Fruit fly (Drosophila melanogaster): ENCODE data around the gene I-t.

Gene I-t

DNA sequence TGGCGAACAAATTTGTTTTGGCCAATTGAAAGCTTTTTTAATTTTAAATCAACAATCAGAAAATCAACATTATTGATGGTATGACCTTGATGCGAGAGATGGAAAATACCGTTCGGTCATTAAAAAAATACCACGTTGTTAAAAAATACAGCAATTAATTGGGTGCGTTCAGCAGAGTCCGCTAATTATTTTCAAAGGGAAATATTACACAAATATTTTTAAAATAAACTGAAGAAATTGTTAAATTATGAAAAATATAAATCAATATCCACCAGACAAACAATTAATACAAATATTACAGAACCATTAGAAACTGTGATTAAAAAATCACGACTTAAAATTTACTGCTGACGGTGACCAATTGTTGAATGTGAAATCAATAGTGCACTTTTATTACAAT, 25.8 kb upstream of the I-t start, which contains the start of gene CG18476 (continued):
- TF ChIP-seq CG33213 (GFP tag; optimal IDR thresholded peaks at IDR 0.05) (peak; percentile 45), lmd (GFP tag; IDR thresholded peaks at IDR 0.05) (peak; percentile 96), pzg (GFP tag; optimal IDR thresholded peaks at IDR 0.05) (peak; percentile 45), CG11093 (GFP tag; IDR thresholded peaks at IDR 0.05) (peak; percentile 86), CG8765 (GFP tag; IDR thresholded peaks at IDR 0.05) (peak; percentile 82), tll (GFP tag; optimal IDR thresholded peaks at IDR 0.05) (no peak), slou (GFP tag; optimal IDR thresholded peaks at IDR 0.05) (peak; percentile 55), yki (optimal IDR thresholded peaks at IDR 0.05) (no peak), Antp (GFP tag; optimal IDR thresholded peaks at IDR 0.05) (peak; percentile 36), CG14710 (tag; optimal IDR thresholded peaks at IDR 0.05) (peak; percentile 94), vfl (GFP tag; optimal IDR thresholded peaks at IDR 0.05) (peak; percentile 69), Sox100B (GFP tag; optimal IDR thresholded peaks at IDR 0.05) (peak; percentile 90), Dip2 (GFP tag; IDR thresholded peaks at IDR 0.05) (no peak; the same call in 1 of the 2 replicates), Meics (GFP tag; optimal IDR thresholded peaks at IDR 0.05) (peak; percentile 90), peb (GFP tag; IDR thresholded peaks at IDR 0.05) (peak; percentile 83), ATbp (GFP tag; optimal IDR thresholded peaks at IDR 0.05) (peak; percentile 78), Bdp1 (GFP tag; optimal IDR thresholded peaks at IDR 0.05) (peak; percentile 29), Blimp-1 (GFP tag; optimal IDR thresholded peaks at IDR 0.05) (peak; percentile 92), usp (GFP tag; optimal IDR thresholded peaks at IDR 0.05) (no peak), gem (tag; optimal IDR thresholded peaks at IDR 0.05) (peak; percentile 97), Dek (tag; optimal IDR thresholded peaks at IDR 0.05) (peak; percentile 94), CG9437 (GFP tag; optimal IDR thresholded peaks at IDR 0.05) (peak; percentile 82), CG7839 (tag; optimal IDR thresholded peaks at IDR 0.05) (peak; percentile 96), run (tag; optimal IDR thresholded peaks at IDR 0.05) (peak; percentile 81), CG6272 (GFP tag; IDR thresholded peaks at IDR 0.05) (peak; percentile 93), BtbVII (GFP tag; optimal IDR thresholded peaks at IDR 0.05) (peak; percentile 69), CG15011 (GFP tag; optimal IDR thresholded peaks at IDR 0.05) (peak; percentile 76), Asciz (GFP tag; optimal IDR thresholded peaks at IDR 0.05) (peak; percentile 90), mirr (GFP tag; optimal IDR thresholded peaks at IDR 0.05) (peak; percentile 60), pho (GFP tag; optimal IDR thresholded peaks at IDR 0.05) (peak; percentile 78), CG17385 (GFP tag; optimal IDR thresholded peaks at IDR 0.05) (peak; percentile 84), CG4707 (GFP tag; optimal IDR thresholded peaks at IDR 0.05) (peak; percentile 17), tio (GFP tag; optimal IDR thresholded peaks at IDR 0.05) (no peak), CG7745 (tag; optimal IDR thresholded peaks at IDR 0.05) (no peak), Drgx (GFP tag; IDR thresholded peaks at IDR 0.05) (peak; percentile 95), CG7786 (GFP tag; optimal IDR thresholded peaks at IDR 0.05) (peak; percentile 61), Elba2 (GFP tag; optimal IDR thresholded peaks at IDR 0.05) (peak; percentile 38), CG8359 (GFP tag; optimal IDR thresholded peaks at IDR 0.05; ENCODE audit: borderline replicate concordance) (peak; percentile 73), CG7372 (GFP tag; IDR thresholded peaks at IDR 0.05) (peak; percentile 95), cato (GFP tag; optimal IDR thresholded peaks at IDR 0.05; ENCODE audit: borderline replicate concordance) (peak; percentile 55), amos (GFP tag; IDR thresholded peaks at IDR 0.05; ENCODE audit: partially characterized antibody) (no peak), Lhr (GFP tag; optimal IDR thresholded peaks at IDR 0.05) (peak; percentile 64), CG18476 (GFP tag; optimal IDR thresholded peaks at IDR 0.05) (peak; percentile 95), Nf-YC (tag; optimal IDR thresholded peaks at IDR 0.05) (peak; percentile 84), mam (GFP tag; optimal IDR thresholded peaks at IDR 0.05) (peak; percentile 80), CG10959 (GFP tag; IDR thresholded peaks at IDR 0.05) (peak; percentile 75), CG6683 (GFP tag; optimal IDR thresholded peaks at IDR 0.05) (peak; percentile 73), Vsx1 (GFP tag; optimal IDR thresholded peaks at IDR 0.05) (peak; percentile 83), hb (GFP tag; IDR thresholded peaks at IDR 0.05; ENCODE audit: partially characterized antibody) (no peak), CG32532 (GFP tag; IDR thresholded peaks at IDR 0.05) (peak; percentile 96), eve (GFP tag; optimal IDR thresholded peaks at IDR 0.05) (no peak)
